Fruit fly (Drosophila melanogaster): ENCODE measurements around the gene CG3982.

The CG3982 gene

dm6 chr3L:9377198-9378035 is 39.8 kb downstream of the CG3982 start, which contains the start of gene Hsp26 (continued):
- peak; percentile 78 for TF ChIP-seq CG6813 (GFP tag; optimal IDR thresholded peaks at IDR 0.05)
- TF ChIP-seq ara (GFP tag; IDR thresholded peaks at IDR 0.05) = peak; percentile 77
- no peak for TF ChIP-seq CG8478 (optimal IDR thresholded peaks at IDR 0.05)
- no peak for TF ChIP-seq HLHmδ (GFP tag; optimal IDR thresholded peaks at IDR 0.05)
- peak; percentile 87 for TF ChIP-seq CG10366 (GFP tag; IDR thresholded peaks at IDR 0.05)
- no peak for TF ChIP-seq Opbp (GFP tag; IDR thresholded peaks at IDR 0.05; ENCODE audit: partially characterized antibody)
- TF ChIP-seq Blimp-1 (GFP tag; optimal IDR thresholded peaks at IDR 0.05) = peak; percentile 84
- TF ChIP-seq CG15479 (GFP tag; optimal IDR thresholded peaks at IDR 0.05) = no peak
- TF ChIP-seq Hmr (GFP tag; optimal IDR thresholded peaks at IDR 0.05) = peak; percentile 86
- TF ChIP-seq Sox100B (GFP tag; optimal IDR thresholded peaks at IDR 0.05) = peak; percentile 67
- peak; percentile 64; the same call in 2 of the 3 replicates for TF ChIP-seq CG11093 (GFP tag; IDR thresholded peaks at IDR 0.05)
- no peak for TF ChIP-seq CG17912 (GFP tag; optimal IDR thresholded peaks at IDR 0.05)
- TF ChIP-seq fu2 (GFP tag; optimal IDR thresholded peaks at IDR 0.05) = peak; percentile 83
- peak; percentile 83 for TF ChIP-seq pho (GFP tag; optimal IDR thresholded peaks at IDR 0.05)
- TF ChIP-seq CG7987 (GFP tag; optimal IDR thresholded peaks at IDR 0.05) = peak; percentile 43
- peak in 1 of 3 experiments; percentile 76 for TF ChIP-seq lola (GFP tag; optimal IDR thresholded peaks at IDR 0.05)
- TF ChIP-seq lov (optimal IDR thresholded peaks at IDR 0.05) = no peak
- peak; percentile 62; the same call in 1 of the 3 replicates for TF ChIP-seq lov (GFP tag; IDR thresholded peaks at IDR 0.05)
- peak; percentile 53; the same call in 1 of the 2 replicates for TF ChIP-seq sim (GFP tag; IDR thresholded peaks at IDR 0.05)
- TF ChIP-seq al (GFP tag; IDR thresholded peaks at IDR 0.05) = peak; percentile 35; the same call in 1 of the 2 replicates
- 0 out of 2 replicates have a peak, but pooled peaks have one; percentile 17 for TF ChIP-seq unc-4 (GFP tag; IDR thresholded peaks at IDR 0.05; ENCODE audit: partially characterized antibody)
- peak; percentile 81 for TF ChIP-seq wdn (GFP tag; IDR thresholded peaks at IDR 0.05)
- peak; percentile 64 for TF ChIP-seq psq (GFP tag; optimal IDR thresholded peaks at IDR 0.05)
- TF ChIP-seq fd64A (GFP tag; optimal IDR thresholded peaks at IDR 0.05) = no peak
- TF ChIP-seq Awh (GFP tag; IDR thresholded peaks at IDR 0.05) = peak; percentile 75
- TF ChIP-seq gsb (GFP tag; IDR thresholded peaks at IDR 0.05) = peak; percentile 65
- peak; percentile 65 for TF ChIP-seq CG4730 (GFP tag; IDR thresholded peaks at IDR 0.05)
- TF ChIP-seq CG8944 (GFP tag; optimal IDR thresholded peaks at IDR 0.05) = peak; percentile 82
- peak; percentile 46 for TF ChIP-seq Ets97D (GFP tag; optimal IDR thresholded peaks at IDR 0.05)
- peak; percentile 79 for TF ChIP-seq H2.0 (GFP tag; IDR thresholded peaks at IDR 0.05)
- TF ChIP-seq Hr3 (GFP tag; optimal IDR thresholded peaks at IDR 0.05) = peak; percentile 80
- TF ChIP-seq Bteb2 (GFP tag; optimal IDR thresholded peaks at IDR 0.05) = peak; percentile 83
- TF ChIP-seq CG12942 (GFP tag; optimal IDR thresholded peaks at IDR 0.05) = peak; percentile 77
- peak; percentile 23; the same call in 1 of the 3 replicates for TF ChIP-seq Optix (GFP tag; IDR thresholded peaks at IDR 0.05)
- TF ChIP-seq CG2202 (tag; optimal IDR thresholded peaks at IDR 0.05) = peak; percentile 80
- TF ChIP-seq cad (GFP tag; optimal IDR thresholded peaks at IDR 0.05) = no peak
- no peak for TF ChIP-seq HmgD (GFP tag; optimal IDR thresholded peaks at IDR 0.05)
- peak; percentile 65 for TF ChIP-seq tin (GFP tag; optimal IDR thresholded peaks at IDR 0.05)
- peak; percentile 86 for TF ChIP-seq CG17359 (tag; optimal IDR thresholded peaks at IDR 0.05)
- peak; percentile 58 for TF ChIP-seq CG1647 (GFP tag; optimal IDR thresholded peaks at IDR 0.05)
- TF ChIP-seq CG17568 (GFP tag; optimal IDR thresholded peaks at IDR 0.05) = peak; percentile 84
- TF ChIP-seq peb (GFP tag; IDR thresholded peaks at IDR 0.05) = peak; percentile 72
- TF ChIP-seq nom (GFP tag; optimal IDR thresholded peaks at IDR 0.05) = peak; percentile 79
- TF ChIP-seq CG8765 (GFP tag; IDR thresholded peaks at IDR 0.05) = peak; percentile 22; the same call in 1 of the 2 replicates
- TF ChIP-seq Atf3 (GFP tag; optimal IDR thresholded peaks at IDR 0.05) = peak; percentile 80
- peak; percentile 49; the same call in 1 of the 2 replicates for TF ChIP-seq cas (GFP tag; IDR thresholded peaks at IDR 0.05)
- TF ChIP-seq CG14441 (GFP tag; IDR thresholded peaks at IDR 0.05) = peak; percentile 81
- no peak for TF ChIP-seq vnd (GFP tag; IDR thresholded peaks at IDR 0.05; ENCODE audit: partially characterized antibody)
- TF ChIP-seq CG32772 (GFP tag; IDR thresholded peaks at IDR 0.05) = peak; percentile 71

Data from whole organism, embryonic.